Worm (Caenorhabditis elegans) whole organism, L4 larva: ENCODE results near the gene msp-142.

Experiments
- F10B5.3 ChIP-seq: sonication (generic microtip); optimal IDR thresholded peaks from 2 replicates; lab custom pipeline; 2016; ENCODE audit warnings: mild to moderate bottlenecking, missing genetic modification characterization, missing compliant biosample characterization
- F44E2.7 ChIP-seq: fragments of 200-800 bp; sonication (Bioruptor generic); IDR thresholded peaks from 2 replicates; pipeline ENCODE4 v2.1.2; 2022; ENCODE audit warnings: missing genetic modification characterization, missing compliant biosample characterization
- T20F7.1 ChIP-seq: fragments of 200-800 bp; sonication (Bioruptor generic); optimal IDR thresholded peaks from 2 replicates; lab custom pipeline; 2018; ENCODE audit warnings: mild to moderate bottlenecking, missing genetic modification characterization, missing compliant biosample characterization
- T26A8.4 ChIP-seq: fragments of 200-800 bp; sonication (Bioruptor generic); IDR thresholded peaks from 2 replicates; pipeline ENCODE4 v1.3.6; 2022; ENCODE audit warnings: missing genetic modification characterization, missing compliant biosample characterization
- Y48G9A.11 ChIP-seq: fragments of 200-800 bp; sonication (Bioruptor generic); IDR thresholded peaks from 2 replicates; pipeline ENCODE4 v1.3.6; 2022; ENCODE audit warnings: missing genetic modification reagents, missing genetic modification characterization, missing compliant biosample characterization
- Y5F2A.4 ChIP-seq: fragments of 200-800 bp; sonication (Bioruptor generic); optimal IDR thresholded peaks from 2 replicates; lab custom pipeline; 2018; ENCODE audit warnings: mild to moderate bottlenecking, missing genetic modification characterization, missing compliant biosample characterization
- ZK337.2 ChIP-seq: fragments of 200-800 bp; sonication (Bioruptor generic); IDR thresholded peaks from 2 replicates; pipeline ENCODE4 v1.3.6; 2022; ENCODE audit warnings: missing genetic modification reagents, missing genetic modification characterization, missing compliant biosample characterization
- ZK546.5 ChIP-seq, 2 experiments: sonication (generic microtip); optimal IDR thresholded peaks; 2 replicates each; lab custom pipeline; 2017; ENCODE audit warnings: missing biosample characterization in 2 of 2, missing genetic modification characterization in 2 of 2
- aha-1 ChIP-seq: fragments of 150-350 bp; peaks from one replicate; lab custom pipeline; 2014; ENCODE audit warnings: missing biosample characterization, missing genetic modification characterization
- ama-1 ChIP-seq: fragments of 150-350 bp; optimal IDR thresholded peaks from 2 replicates; lab custom pipeline; 2014; ENCODE audit warnings: inconsistent platforms, mixed read lengths
- ceh-28 ChIP-seq: fragments of 150-350 bp; optimal IDR thresholded peaks from 2 replicates; lab custom pipeline; 2014; ENCODE audit warnings: missing biosample characterization, missing genetic modification reagents, missing genetic modification characterization
- ceh-82 ChIP-seq: sonication (generic microtip); optimal IDR thresholded peaks from 2 replicates; lab custom pipeline; 2017; ENCODE audit warnings: missing biosample characterization, missing genetic modification characterization
- ces-1 ChIP-seq: fragments of 150-350 bp; sonication (generic microtip); optimal IDR thresholded peaks from 4 replicates; lab custom pipeline; 2014; ENCODE audit warnings: missing biosample characterization, missing genetic modification reagents, missing genetic modification characterization
- cey-2 ChIP-seq: sonication (generic microtip); optimal IDR thresholded peaks from 3 replicates; lab custom pipeline; 2017; ENCODE audit warnings: missing genetic modification characterization, mild to moderate bottlenecking, missing compliant biosample characterization, antibody characterized with exemption, borderline replicate concordance; ENCODE audit not compliant: insufficient read depth
- daf-12 ChIP-seq: fragments of 150-350 bp; optimal IDR thresholded peaks from 2 replicates; lab custom pipeline; 2014; ENCODE audit warnings: missing biosample characterization, missing genetic modification reagents, missing genetic modification characterization
- dmd-9 ChIP-seq: fragments of 200-800 bp; sonication (Bioruptor generic); IDR thresholded peaks from 2 replicates; pipeline ENCODE4 v1.3.6; 2022; ENCODE audit warnings: missing genetic modification reagents, missing genetic modification characterization, missing compliant biosample characterization
- dpl-1 ChIP-seq: fragments of 150-350 bp; optimal IDR thresholded peaks from 2 replicates; lab custom pipeline; 2014; ENCODE audit warnings: missing biosample characterization, missing genetic modification reagents, missing genetic modification characterization
- fkh-10 ChIP-seq: fragments of 150-350 bp; optimal IDR thresholded peaks from 2 replicates; lab custom pipeline; 2014; ENCODE audit warnings: missing biosample characterization, missing genetic modification reagents, missing genetic modification characterization
- fos-1 ChIP-seq: fragments of 150-350 bp; optimal IDR thresholded peaks from 2 replicates; lab custom pipeline; 2014; ENCODE audit warnings: missing biosample characterization, missing genetic modification characterization
- lin-1 ChIP-seq: fragments of 200-800 bp; sonication (Bioruptor generic); IDR thresholded peaks from 2 replicates; pipeline ENCODE4 v1.3.6; 2022; ENCODE audit warnings: missing genetic modification reagents, missing genetic modification characterization, missing compliant biosample characterization
- lin-38 ChIP-seq: fragments of 200-800 bp; sonication (Bioruptor generic); IDR thresholded peaks from 2 replicates; pipeline ENCODE4 v1.3.6; 2022; ENCODE audit warnings: missing genetic modification reagents, missing genetic modification characterization, missing compliant biosample characterization
- mdl-1 ChIP-seq, 2 experiments: fragments of 150-350 bp in 1 of 2; sonication (generic microtip) in 1 of 2; optimal IDR thresholded peaks; 2 replicates each; lab custom pipeline; 2014 to 2017; ENCODE audit warnings: missing biosample characterization in 2 of 2, missing genetic modification characterization in 2 of 2
- mes-2 ChIP-seq: sonication (generic microtip); optimal IDR thresholded peaks from 2 replicates; lab custom pipeline; 2016; ENCODE audit warnings: missing genotype, mild to moderate bottlenecking, missing genetic modification characterization, missing compliant biosample characterization; ENCODE audit not compliant: poor library complexity, severe bottlenecking
- nhr-237 ChIP-seq: sonication (generic microtip); optimal IDR thresholded peaks from 2 replicates; lab custom pipeline; 2017; ENCODE audit warnings: missing biosample characterization, missing genetic modification characterization
- nhr-42 ChIP-seq: fragments of 200-800 bp; sonication (Bioruptor generic); IDR thresholded peaks from 2 replicates; pipeline ENCODE4 v1.3.6; 2022; ENCODE audit warnings: missing genetic modification characterization, missing compliant biosample characterization
- nhr-77 ChIP-seq: fragments of 150-350 bp; optimal IDR thresholded peaks from 2 replicates; lab custom pipeline; 2014; ENCODE audit warnings: missing biosample characterization, missing genetic modification characterization
- sdz-12 ChIP-seq: fragments of 200-800 bp; sonication (Bioruptor generic); optimal IDR thresholded peaks from 2 replicates; lab custom pipeline; 2018; ENCODE audit warnings: mild to moderate bottlenecking, missing genetic modification characterization, missing compliant biosample characterization
- skn-1 ChIP-seq: fragments of 150-350 bp; optimal IDR thresholded peaks from 2 replicates; lab custom pipeline; 2014; ENCODE audit warnings: missing biosample characterization, missing genetic modification characterization
- spr-1 ChIP-seq: sonication (generic microtip); optimal IDR thresholded peaks from 2 replicates; lab custom pipeline; 2016; ENCODE audit warnings: mild to moderate bottlenecking, missing genetic modification characterization, missing compliant biosample characterization
- tag-97 ChIP-seq: fragments of 200-800 bp; sonication (Bioruptor generic); IDR thresholded peaks from 2 replicates; pipeline ENCODE4 v1.3.6; 2022; ENCODE audit warnings: missing genetic modification characterization, missing compliant biosample characterization
- tra-1 ChIP-seq: fragments of 200-800 bp; sonication (Bioruptor generic); IDR thresholded peaks from 2 replicates; pipeline ENCODE4 v1.3.6; 2022; ENCODE audit warnings: missing genetic modification reagents, missing genetic modification characterization, missing compliant biosample characterization
- unc-62 ChIP-seq, 3 experiments: fragments of 150-350 bp in 1 of 3; sonication (generic microtip); optimal IDR thresholded peaks in 2 of 3; peaks in 1 of 3; 1 replicate in 1 of 3; 2 replicates in 2 of 3; lab custom pipeline; 2014 to 2017; ENCODE audit warnings: missing biosample characterization in 3 of 3, missing genetic modification characterization in 3 of 3, missing genetic modification reagents in 3 of 3, missing genotype in 1 of 3
- zfp-3 ChIP-seq: fragments of 200-800 bp; sonication (Bioruptor generic); conservative IDR thresholded peaks from 2 replicates; pipeline ENCODE4 v1.3.6; 2022; ENCODE audit warnings: missing genetic modification reagents, missing genetic modification characterization, missing compliant biosample characterization
- zip-2 ChIP-seq: fragments of 150-350 bp; optimal IDR thresholded peaks from 2 replicates; lab custom pipeline; 2014; ENCODE audit warnings: missing biosample characterization, missing genetic modification characterization

Gene msp-142

DNA sequence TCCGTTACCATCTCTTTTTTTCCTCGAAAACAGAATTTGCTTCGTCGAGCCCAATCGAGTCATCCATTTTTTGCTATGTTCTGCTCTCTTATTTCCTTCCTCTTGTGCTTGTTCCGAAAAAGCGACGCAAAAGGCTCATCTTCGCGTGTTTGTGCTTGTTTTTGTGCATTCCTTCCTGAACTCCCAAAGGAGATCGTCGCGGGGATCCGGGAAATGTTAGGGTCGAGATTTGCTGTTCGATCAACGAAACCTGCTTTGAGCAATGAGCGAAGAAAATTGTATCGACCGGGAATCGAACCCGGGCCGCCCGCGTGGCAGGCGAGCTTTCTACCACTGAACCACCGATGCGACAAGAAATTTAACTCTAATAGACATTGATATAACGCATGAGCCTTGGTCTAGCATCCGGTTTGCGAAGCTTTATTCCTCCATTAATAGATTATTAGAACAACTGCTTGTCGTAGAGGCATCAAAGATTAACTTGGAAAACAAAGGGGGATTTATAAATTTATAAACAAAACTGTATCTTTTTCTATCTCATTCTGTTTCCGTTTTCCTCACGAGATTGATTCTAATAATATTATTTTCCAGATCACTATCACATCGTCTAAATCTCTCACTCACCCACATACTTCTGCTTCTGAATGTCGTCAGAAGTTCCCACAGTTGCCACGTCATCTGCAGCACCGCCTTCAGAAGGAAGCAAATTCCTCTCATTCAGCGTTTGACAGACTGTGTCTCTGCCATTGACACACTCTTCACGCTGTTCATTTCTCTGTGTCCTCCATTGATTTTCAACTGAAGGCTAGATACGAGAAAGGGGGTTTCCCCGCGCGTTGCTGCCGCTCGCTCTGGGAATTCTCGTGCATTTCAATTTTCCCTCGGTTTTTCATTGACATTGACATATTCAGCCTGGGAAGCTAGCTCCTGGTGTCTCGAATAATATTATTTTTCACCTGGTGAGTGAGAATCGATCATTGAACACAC, 15.5 kb upstream of the msp-142 start, which contains the start of gene K05F1.6 (continued):
- TF ChIP-seq zfp-3 (GFP tag; lab: Robert Waterston, UW) (peak; percentile 80; the same call in 1 of the 2 replicates), tra-1 (GFP tag; lab: Robert Waterston, UW) (peak; percentile 88), fkh-10 (GFP tag; lab: Kevin White, UChicago) (no peak), nhr-237 (tag; lab: Kevin White, UChicago) (no peak), ceh-28 (tag; lab: Kevin White, UChicago) (no peak), ZK337.2 (GFP tag; lab: Robert Waterston, UW) (peak; percentile 56; the same call in 1 of the 2 replicates), ces-1 (GFP tag; lab: Kevin White, UChicago) (no peak), Y5F2A.4 (peak; percentile 83), nhr-77 (tag; lab: Kevin White, UChicago) (no peak), tag-97 (GFP tag; lab: Robert Waterston, UW) (0 out of 2 replicates have a peak, but pooled peaks have one; percentile 28), ama-1 (lab: Kevin White, UChicago) (no peak), mes-2 (tag; lab: Kevin White, UChicago) (peak; percentile 79), zip-2 (tag; lab: Kevin White, UChicago) (peak; percentile 42), spr-1 (tag; lab: Kevin White, UChicago) (peak; percentile 70), mdl-1 (tag; optimal IDR thresholded peaks at IDR 0.05; lab: Kevin White, UChicago) (peak in 1 of 2 experiments; percentile 17), dmd-9 (peak; percentile 60; the same call in 1 of the 2 replicates), lin-38 (GFP tag; lab: Robert Waterston, UW) (peak; percentile 79), sdz-12 (GFP tag; lab: Kevin White, UChicago) (peak; percentile 71), daf-12 (tag; lab: Kevin White, UChicago) (no peak), lin-1 (GFP tag; lab: Robert Waterston, UW) (peak; percentile 82; the same call in 1 of the 2 replicates), T26A8.4 (GFP tag; lab: Robert Waterston, UW) (peak; percentile 80), ceh-82 (tag; lab: Kevin White, UChicago) (no peak)
- TF ChIP-seq, all 104 proteins: peak for 66

DNA sequence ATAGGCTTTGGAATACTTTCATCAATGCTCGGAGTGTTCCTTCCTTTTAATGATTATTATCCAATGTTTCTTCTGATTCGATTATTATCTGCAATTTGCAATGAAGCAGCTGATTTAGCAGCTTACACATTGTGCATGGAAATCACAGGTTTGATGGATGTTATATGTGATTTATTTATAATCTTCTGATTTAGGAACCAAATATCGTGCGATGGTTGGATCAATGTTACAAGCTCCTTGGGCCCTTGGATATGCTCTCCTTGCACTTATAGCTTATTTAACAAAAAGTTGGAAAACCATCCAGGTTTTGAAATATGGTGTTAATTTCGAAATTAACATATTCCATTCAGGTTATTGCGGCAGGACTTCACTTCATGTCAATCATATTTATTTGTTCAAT, 12.2 kb upstream of the msp-142 start:
- TF ChIP-seq cey-2 (no peak), unc-62 (GFP tag; optimal IDR thresholded peaks at IDR 0.05 in 1 of 2; lab: Kevin White, UChicago) (peak in 1 of 2 experiments; percentile 92), unc-62 (tag; optimal IDR thresholded peaks at IDR 0.05; lab: Kevin White, UChicago) (no peak), fos-1 (tag; lab: Kevin White, UChicago) (no peak)

DNA sequence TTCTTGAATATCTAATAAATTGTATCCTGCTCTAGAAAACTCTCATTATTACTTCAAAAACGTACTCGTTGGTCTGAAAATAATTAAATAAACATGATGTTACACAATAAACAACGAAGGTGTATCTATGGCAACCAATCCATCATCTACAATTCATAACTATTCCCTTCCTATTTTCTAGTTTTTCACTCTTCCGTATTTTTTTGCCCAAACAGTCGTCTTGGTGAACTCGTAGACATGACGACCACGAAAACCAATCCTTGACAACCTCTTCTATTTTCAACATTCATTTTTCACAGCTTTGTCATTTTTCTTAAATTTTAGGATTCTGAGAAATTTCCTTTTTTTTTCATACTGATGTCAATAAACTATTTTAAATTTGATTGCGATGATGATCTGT, 8.9 kb upstream of the msp-142 start, which contains the start of gene K05F1.13:
Gene K05F1.13, plus strand, starts transcription at position 301 of the 400 bp plus-strand sequence.
- no peak for TF ChIP-seq skn-1 (tag; lab: Kevin White, UChicago)
- no peak for TF ChIP-seq dpl-1 (GFP tag; lab: Kevin White, UChicago)
- TF ChIP-seq F44E2.7 (GFP tag; lab: Robert Waterston, UW), result no peak
- TF ChIP-seq Y48G9A.11 (GFP tag; lab: Robert Waterston, UW), result no peak
- TF ChIP-seq T20F7.1 (GFP tag; lab: Kevin White, UChicago), result no peak
- TF ChIP-seq nhr-42 (GFP tag; lab: Robert Waterston, UW), result no peak
- no peak for TF ChIP-seq ZK546.5 (tag; optimal IDR thresholded peaks at IDR 0.05; lab: Kevin White, UChicago)
- peak; percentile 74 for TF ChIP-seq aha-1 (tag; lab: Kevin White, UChicago)
- no peak for TF ChIP-seq F10B5.3 (tag; lab: Kevin White, UChicago)
- TF ChIP-seq, all 104 proteins: peak for 1
